Fruit fly (Drosophila melanogaster) whole organism, prepupa: ENCODE results near the gene CG31528.

Experiments used
- CG10631 ChIP-seq: fragments of 200-800 bp; sonication (Bioruptor generic); optimal IDR thresholded peaks from 2 replicates; lab custom pipeline; 2016; ENCODE audit warnings: missing biosample characterization, missing genetic modification characterization
- CG10669 ChIP-seq: fragments of 200-800 bp; sonication (Bioruptor generic); optimal IDR thresholded peaks from 3 replicates; lab custom pipeline; 2018; ENCODE audit warnings: missing biosample characterization, mild to moderate bottlenecking, missing genetic modification characterization, moderate library complexity
- CG11294 ChIP-seq: fragments of 200-800 bp; sonication (Bioruptor generic); IDR thresholded peaks from 2 replicates; pipeline ENCODE4 v1.3.6; 2022; ENCODE audit warnings: missing biosample characterization, missing genetic modification characterization
- CG11762 ChIP-seq: fragments of 200-800 bp; sonication (Bioruptor generic); optimal IDR thresholded peaks from 3 replicates; lab custom pipeline; 2016; ENCODE audit warnings: missing biosample characterization, missing genetic modification characterization; ENCODE audit not compliant: insufficient read depth
- CG11902 ChIP-seq: fragments of 200-800 bp; sonication (Bioruptor generic); optimal IDR thresholded peaks from 3 replicates; lab custom pipeline; 2016; ENCODE audit warnings: missing biosample characterization, missing genetic modification characterization
- CG16779 ChIP-seq: fragments of 200-800 bp; sonication (Bioruptor generic); optimal IDR thresholded peaks from 3 replicates; lab custom pipeline; 2017; ENCODE audit warnings: missing biosample characterization, mild to moderate bottlenecking, missing genetic modification characterization
- CG3032 ChIP-seq: fragments of 200-800 bp; optimal IDR thresholded peaks from 2 replicates; lab custom pipeline; 2019; ENCODE audit warnings: missing biosample characterization, mild to moderate bottlenecking, missing genetic modification characterization, moderate library complexity
- CG31627 ChIP-seq: fragments of 200-800 bp; sonication (Bioruptor generic); optimal IDR thresholded peaks from 3 replicates; lab custom pipeline; 2016; ENCODE audit warnings: missing biosample characterization, missing genetic modification characterization
- CG34406 ChIP-seq: fragments of 200-800 bp; sonication (Bioruptor generic); optimal IDR thresholded peaks from 3 replicates; lab custom pipeline; 2016; ENCODE audit warnings: missing biosample characterization, missing genetic modification characterization
- CG3919 ChIP-seq: fragments of 200-800 bp; sonication (Bioruptor generic); optimal IDR thresholded peaks from 3 replicates; lab custom pipeline; 2016; ENCODE audit warnings: missing biosample characterization, missing genetic modification characterization
- CG4318 ChIP-seq: fragments of 200-800 bp; sonication (Bioruptor generic); optimal IDR thresholded peaks from 3 replicates; lab custom pipeline; 2017; ENCODE audit warnings: missing biosample characterization, mild to moderate bottlenecking, missing genetic modification characterization
- CG6163 ChIP-seq: fragments of 200-800 bp; sonication (Bioruptor generic); IDR thresholded peaks from 3 replicates; pipeline ENCODE4 v1.3.6; 2022; ENCODE audit warnings: missing biosample characterization, missing genetic modification characterization
- CG6792 ChIP-seq: fragments of 200-800 bp; sonication (Bioruptor generic); optimal IDR thresholded peaks from 3 replicates; lab custom pipeline; 2016; ENCODE audit warnings: missing biosample characterization, missing genetic modification characterization
- CG6808 ChIP-seq: fragments of 200-800 bp; sonication (Bioruptor generic); optimal IDR thresholded peaks from 3 replicates; lab custom pipeline; 2017; ENCODE audit warnings: missing biosample characterization, missing genetic modification characterization, mild to moderate bottlenecking, moderate library complexity, missing genetic modification reagents
- CG6854 ChIP-seq: fragments of 200-800 bp; sonication (Bioruptor generic); optimal IDR thresholded peaks from 2 replicates; lab custom pipeline; 2017; ENCODE audit warnings: missing biosample characterization, mild to moderate bottlenecking, missing genetic modification characterization
- CG7368 ChIP-seq: fragments of 200-800 bp; sonication (Bioruptor generic); optimal IDR thresholded peaks from 3 replicates; lab custom pipeline; 2016; ENCODE audit warnings: missing biosample characterization, missing genetic modification characterization
- CG8119 ChIP-seq: fragments of 200-800 bp; sonication (Bioruptor generic); IDR thresholded peaks from 3 replicates; pipeline ENCODE4 v1.3.6; 2022; ENCODE audit warnings: missing biosample characterization, missing genetic modification characterization
- CG9139 ChIP-seq: fragments of 200-800 bp; sonication (Bioruptor generic); optimal IDR thresholded peaks from 3 replicates; lab custom pipeline; 2017; ENCODE audit warnings: missing biosample characterization, mild to moderate bottlenecking, missing genetic modification characterization
- Eip75B ChIP-seq: fragments of 200-800 bp; sonication (Bioruptor generic); optimal IDR thresholded peaks from 3 replicates; lab custom pipeline; 2016; ENCODE audit warnings: missing biosample characterization, missing genetic modification characterization
- Ets21C ChIP-seq: fragments of 200-800 bp; sonication (Bioruptor generic); optimal IDR thresholded peaks from 3 replicates; lab custom pipeline; 2016; ENCODE audit warnings: missing biosample characterization, missing genetic modification characterization
- Ets96B ChIP-seq: fragments of 200-800 bp; optimal IDR thresholded peaks from 2 replicates; lab custom pipeline; 2019; ENCODE audit warnings: missing biosample characterization, mild to moderate bottlenecking, missing genetic modification characterization, moderate library complexity
- Gug ChIP-seq: fragments of 200-800 bp; sonication (Bioruptor generic); IDR thresholded peaks from 2 replicates; pipeline ENCODE4 v1.3.6; 2022; ENCODE audit warnings: missing biosample characterization, missing genetic modification characterization
- Hr38 ChIP-seq: sonication (Bioruptor generic); optimal IDR thresholded peaks from 2 replicates; lab custom pipeline; 2016; ENCODE audit warnings: missing biosample characterization, missing genetic modification characterization
- Hr39 ChIP-seq: fragments of 200-800 bp; sonication (Bioruptor generic); optimal IDR thresholded peaks from 2 replicates; lab custom pipeline; 2016; ENCODE audit warnings: missing biosample characterization, missing genetic modification characterization
- Lpt ChIP-seq: fragments of 200-800 bp; sonication (Bioruptor generic); optimal IDR thresholded peaks from 3 replicates; lab custom pipeline; 2016; ENCODE audit warnings: missing biosample characterization, missing genetic modification characterization
- Met ChIP-seq: fragments of 200-800 bp; sonication (Bioruptor generic); optimal IDR thresholded peaks from 3 replicates; lab custom pipeline; 2016; ENCODE audit warnings: missing biosample characterization, missing genetic modification characterization
- OdsH ChIP-seq: fragments of 200-800 bp; sonication (Bioruptor generic); optimal IDR thresholded peaks from 3 replicates; lab custom pipeline; 2016; ENCODE audit warnings: missing biosample characterization, missing genetic modification characterization
- Sox14 ChIP-seq: fragments of 200-800 bp; sonication (Bioruptor generic); optimal IDR thresholded peaks from 3 replicates; lab custom pipeline; 2016; ENCODE audit warnings: missing biosample characterization, missing genetic modification characterization
- achi ChIP-seq: fragments of 200-800 bp; sonication (Bioruptor generic); optimal IDR thresholded peaks from 3 replicates; lab custom pipeline; 2016; ENCODE audit warnings: missing biosample characterization, missing genetic modification characterization
- dsx ChIP-seq: fragments of 200-800 bp; optimal IDR thresholded peaks from 3 replicates; lab custom pipeline; 2019; ENCODE audit warnings: missing biosample characterization, mild to moderate bottlenecking, missing genetic modification characterization, moderate library complexity; ENCODE audit not compliant: poor library complexity, severe bottlenecking
- esn ChIP-seq: fragments of 200-800 bp; sonication (Bioruptor generic); optimal IDR thresholded peaks from 2 replicates; lab custom pipeline; 2016; ENCODE audit warnings: missing biosample characterization, mild to moderate bottlenecking, missing genetic modification characterization, moderate library complexity
- fd59A ChIP-seq: fragments of 200-800 bp; sonication (Bioruptor generic); optimal IDR thresholded peaks from 2 replicates; lab custom pipeline; 2017; ENCODE audit warnings: missing biosample characterization, mild to moderate bottlenecking, missing genetic modification characterization, missing genetic modification reagents
- fkh ChIP-seq: fragments of 200-800 bp; sonication (Bioruptor generic); optimal IDR thresholded peaks from 3 replicates; lab custom pipeline; 2017; ENCODE audit warnings: missing biosample characterization, mild to moderate bottlenecking, missing genetic modification characterization, moderate library complexity
- lz ChIP-seq: fragments of 200-800 bp; sonication (Bioruptor generic); optimal IDR thresholded peaks from 3 replicates; lab custom pipeline; 2016; ENCODE audit warnings: missing biosample characterization, missing genetic modification characterization
- net ChIP-seq: fragments of 200-800 bp; sonication (Bioruptor generic); optimal IDR thresholded peaks from 3 replicates; lab custom pipeline; 2016; ENCODE audit warnings: missing biosample characterization, missing genetic modification characterization
- salr ChIP-seq, 2 experiments: fragments of 200-800 bp; sonication (Bioruptor generic); optimal IDR thresholded peaks; 3 replicates each; lab custom pipeline; 2016 to 2018; ENCODE audit warnings: missing biosample characterization in 2 of 2, missing genetic modification characterization in 2 of 2, mild to moderate bottlenecking in 1 of 2
- spab ChIP-seq: fragments of 200-800 bp; sonication (Bioruptor generic); optimal IDR thresholded peaks from 2 replicates; lab custom pipeline; 2017; ENCODE audit warnings: missing biosample characterization, mild to moderate bottlenecking, missing genetic modification characterization, missing genetic modification reagents
- ss ChIP-seq, 2 experiments: fragments of 200-800 bp; sonication (Bioruptor generic); optimal IDR thresholded peaks; 2 replicates in 1 of 2; 3 replicates in 1 of 2; lab custom pipeline; 2017 to 2018; ENCODE audit warnings: mild to moderate bottlenecking in 2 of 2, missing biosample characterization in 2 of 2, missing genetic modification characterization in 2 of 2, moderate library complexity in 1 of 2
- svp ChIP-seq: fragments of 200-800 bp; sonication (Bioruptor generic); peaks from one replicate; lab custom pipeline; 2016; ENCODE audit warnings: missing biosample characterization, missing genetic modification characterization
- vri ChIP-seq: fragments of 200-800 bp; sonication (Bioruptor generic); optimal IDR thresholded peaks from 3 replicates; lab custom pipeline; 2016; ENCODE audit warnings: missing biosample characterization, mild to moderate bottlenecking, missing genetic modification characterization

Gene CG31528

DNA sequence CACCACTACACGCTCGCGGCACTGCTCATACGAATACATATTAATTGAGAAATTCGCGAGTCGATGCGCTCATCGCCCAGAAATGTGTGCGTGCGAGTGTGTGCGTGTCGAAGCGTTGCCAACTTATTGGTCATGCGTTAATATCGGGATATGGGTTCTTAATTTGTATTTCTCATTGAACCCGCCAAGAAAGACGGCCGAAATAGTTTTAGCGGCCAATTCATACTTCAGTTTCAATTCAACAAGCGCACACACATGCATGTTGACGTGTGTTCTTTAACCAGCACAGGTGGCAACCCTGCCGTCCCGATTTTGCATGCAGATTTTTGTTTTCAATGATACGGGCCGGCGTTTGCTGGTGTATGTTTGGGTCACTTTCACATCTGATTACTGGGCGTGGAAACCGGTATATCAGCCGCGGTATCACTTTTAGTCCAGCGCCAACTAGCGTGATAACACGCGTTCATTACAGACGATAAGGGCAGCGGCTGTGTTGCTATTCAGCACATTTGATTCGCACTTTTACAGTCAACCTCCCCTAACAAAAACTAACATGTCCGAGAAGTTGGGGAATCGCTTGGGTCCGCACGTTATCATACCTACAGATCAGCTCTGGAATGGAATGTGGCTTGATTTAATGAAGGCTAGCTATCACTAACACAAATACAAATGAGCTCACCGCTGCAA is 12.4 kb upstream of the CG31528 start (continued):
- TF ChIP-seq achi (GFP tag; lab: Kevin White, UChicago) (peak; percentile 38), vri (GFP tag; lab: Kevin White, UChicago) (peak; percentile 95), CG11294 (GFP tag; lab: Robert Waterston, UW) (no peak), esn (GFP tag; lab: Kevin White, UChicago) (peak; percentile 66), fkh (GFP tag; lab: Kevin White, UChicago) (no peak), CG10631 (GFP tag; lab: Kevin White, UChicago) (peak; percentile 37), fd59A (GFP tag; lab: Kevin White, UChicago) (no peak), CG11902 (peak; percentile 9), CG31627 (GFP tag; lab: Kevin White, UChicago) (peak; percentile 47), Hr38 (GFP tag; lab: Kevin White, UChicago) (no peak), CG3919 (peak; percentile 51), Ets96B (peak; percentile 0), CG6163 (GFP tag; lab: Robert Waterston, UW) (peak; percentile 65), CG16779 (tag; lab: Kevin White, UChicago) (no peak), CG10669 (GFP tag; lab: Kevin White, UChicago) (no peak), Sox14 (GFP tag; lab: Kevin White, UChicago) (peak; percentile 29), net (GFP tag; lab: Kevin White, UChicago) (peak; percentile 49), Lpt (GFP tag; lab: Kevin White, UChicago) (no peak)

DNA sequence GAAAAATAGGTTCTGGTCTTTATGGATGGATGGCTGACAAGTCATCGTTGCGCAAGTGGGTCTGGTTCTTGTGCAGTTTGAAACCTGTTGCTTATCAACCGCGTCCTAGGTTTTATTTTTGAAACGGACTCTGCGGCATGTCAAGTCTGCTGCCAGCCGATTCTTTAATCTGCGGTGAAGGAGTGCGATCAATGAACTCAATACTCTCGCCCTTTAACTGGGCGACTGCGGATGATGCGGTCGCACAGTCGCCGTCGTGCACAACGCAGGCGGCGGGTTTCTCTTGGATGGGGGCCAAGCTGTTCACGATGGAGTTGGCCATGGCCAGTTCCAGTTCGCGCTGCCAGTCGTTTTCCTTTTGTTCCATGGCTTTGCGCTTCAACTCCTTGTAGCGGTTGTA is 8.9 kb upstream of the CG31528 start:
- no peak for TF ChIP-seq CG10669 (GFP tag; lab: Kevin White, UChicago)
- peak; percentile 60 for TF ChIP-seq svp

DNA sequence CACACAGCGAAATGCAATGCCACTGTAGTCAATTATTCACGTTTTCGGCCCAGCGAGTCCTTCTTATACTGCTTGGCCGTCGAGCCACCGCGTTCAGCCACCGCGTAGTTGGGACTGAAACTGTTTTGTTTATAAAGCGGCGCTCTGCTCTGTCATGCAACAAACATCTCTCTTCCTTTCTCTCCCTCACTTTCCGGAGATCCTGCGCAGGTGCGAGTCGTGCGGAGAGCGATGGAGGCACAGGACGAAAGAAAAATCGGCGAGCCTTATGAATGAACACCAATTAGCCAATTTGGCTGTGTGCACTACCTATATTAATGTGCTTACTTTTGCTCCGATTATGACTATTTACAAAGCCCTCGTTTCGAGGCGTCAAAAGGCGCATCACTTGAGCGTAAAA is 3.2 kb downstream of the CG31528 start, which contains the start of gene CG32944:
Gene CG32944, minus strand, starts transcription at position 97 of the 400 bp plus-strand sequence.
- TF ChIP-seq svp = no peak
- TF ChIP-seq CG7368 (GFP tag; lab: Kevin White, UChicago) = no peak
- no peak for TF ChIP-seq Ets21C (GFP tag; lab: Kevin White, UChicago)
- no peak for TF ChIP-seq CG11762 (GFP tag; lab: Kevin White, UChicago)
- no peak for TF ChIP-seq CG9139
- TF ChIP-seq CG10631 (GFP tag; lab: Kevin White, UChicago) = no peak
- no peak for TF ChIP-seq ss (GFP tag; optimal IDR thresholded peaks at IDR 0.05; lab: Kevin White, UChicago)
- TF ChIP-seq Ets96B = no peak
- TF ChIP-seq Met = no peak
- TF ChIP-seq CG16779 (tag; lab: Kevin White, UChicago) = no peak
- TF ChIP-seq CG6792 (GFP tag; lab: Kevin White, UChicago) = no peak
- no peak for TF ChIP-seq spab (GFP tag; lab: Kevin White, UChicago)
- TF ChIP-seq esn (GFP tag; lab: Kevin White, UChicago) = no peak
- no peak for TF ChIP-seq lz (GFP tag; lab: Kevin White, UChicago)
- no peak for TF ChIP-seq Lpt (GFP tag; lab: Kevin White, UChicago)
- no peak for TF ChIP-seq Hr38 (GFP tag; lab: Kevin White, UChicago)
- TF ChIP-seq CG6808 (GFP tag; lab: Kevin White, UChicago) = no peak
- no peak for TF ChIP-seq Gug (GFP tag; lab: Robert Waterston, UW)
- TF ChIP-seq OdsH (GFP tag; lab: Kevin White, UChicago) = no peak

DNA sequence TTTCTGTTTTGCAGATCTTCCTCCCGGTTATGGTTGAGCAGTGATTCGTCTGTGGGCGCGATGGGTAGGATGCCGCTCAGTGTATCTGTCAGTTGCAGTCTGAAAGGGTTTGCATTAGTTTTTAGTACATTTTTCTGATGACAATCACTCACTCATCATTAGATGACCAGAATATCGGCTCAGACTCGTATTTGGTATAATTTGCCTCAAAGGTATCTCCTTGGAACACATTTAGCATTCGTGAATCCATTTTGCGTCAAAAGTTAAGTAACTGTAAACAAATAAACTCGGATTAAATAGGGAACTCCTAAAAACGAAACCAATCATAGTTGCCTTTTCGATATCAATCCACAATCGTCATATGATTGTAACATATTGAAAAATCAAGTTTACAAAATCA is 10.5 kb downstream of the CG31528 start, which contains the start of gene CG31525:
Gene CG31525, plus strand, starts transcription at position 301 of the 400 bp plus-strand sequence.
- no peak for TF ChIP-seq CG10631 (GFP tag; lab: Kevin White, UChicago)
- no peak for TF ChIP-seq CG6854 (GFP tag; lab: Kevin White, UChicago)
- no peak for TF ChIP-seq Hr38 (GFP tag; lab: Kevin White, UChicago)
- no peak for TF ChIP-seq salr (GFP tag; optimal IDR thresholded peaks at IDR 0.05; lab: Kevin White, UChicago)
- TF ChIP-seq Ets96B = no peak
- no peak for TF ChIP-seq dsx (GFP tag; lab: Kevin White, UChicago)
- TF ChIP-seq CG9139 = no peak
- TF ChIP-seq CG4318 (GFP tag; lab: Kevin White, UChicago) = no peak
- no peak for TF ChIP-seq Hr39 (GFP tag; lab: Kevin White, UChicago)
- no peak for TF ChIP-seq Eip75B (GFP tag; lab: Kevin White, UChicago)
- TF ChIP-seq achi (GFP tag; lab: Kevin White, UChicago) = no peak
- TF ChIP-seq CG34406 (GFP tag; lab: Kevin White, UChicago) = no peak
- TF ChIP-seq CG3032 (tag; lab: Kevin White, UChicago) = no peak
- no peak for TF ChIP-seq CG8119 (GFP tag; lab: Robert Waterston, UW)
- TF ChIP-seq CG31627 (GFP tag; lab: Kevin White, UChicago) = no peak
- no peak for TF ChIP-seq Met
- TF ChIP-seq, all 60 proteins: peak for 0
